Worm (Caenorhabditis elegans) whole organism, late embryonic: ENCODE results near the gene R04F11.5.

Experiments used
- C08G9.2 ChIP-seq: sonication (generic microtip); optimal IDR thresholded peaks from 2 replicates; lab custom pipeline; 2016; ENCODE audit warnings: mild to moderate bottlenecking, missing genetic modification characterization, moderate library complexity, missing compliant biosample characterization
- C38D4.7 ChIP-seq: fragments of 200-800 bp; sonication (Bioruptor generic); optimal IDR thresholded peaks from 2 replicates; lab custom pipeline; 2018; ENCODE audit warnings: mild to moderate bottlenecking, missing genetic modification characterization, moderate library complexity, missing compliant biosample characterization
- F13H6.1 ChIP-seq: sonication (generic microtip); optimal IDR thresholded peaks from 2 replicates; lab custom pipeline; 2016; ENCODE audit warnings: missing genetic modification characterization, missing compliant biosample characterization
- K02D7.2 ChIP-seq: sonication (generic microtip); optimal IDR thresholded peaks from 2 replicates; lab custom pipeline; 2017; ENCODE audit warnings: mild to moderate bottlenecking, missing genetic modification characterization, missing compliant biosample characterization
- K09A11.1 ChIP-seq: sonication (generic microtip); optimal IDR thresholded peaks from 2 replicates; lab custom pipeline; 2017; ENCODE audit warnings: antibody characterized with exemption, mild to moderate bottlenecking, missing genetic modification characterization, missing compliant biosample characterization; ENCODE audit not compliant: insufficient read depth
- Y22D7AL.16 ChIP-seq: sonication (generic microtip); optimal IDR thresholded peaks from 2 replicates; lab custom pipeline; 2016; ENCODE audit warnings: missing genetic modification characterization, missing compliant biosample characterization
- ahr-1 ChIP-seq: sonication (generic microtip); optimal IDR thresholded peaks from 2 replicates; lab custom pipeline; 2016; ENCODE audit warnings: missing genetic modification characterization, missing compliant biosample characterization
- ama-1 ChIP-seq: fragments of 150-350 bp; optimal IDR thresholded peaks from 2 replicates; lab custom pipeline; 2014
- ceh-18 ChIP-seq: sonication (generic microtip); optimal IDR thresholded peaks from 2 replicates; lab custom pipeline; 2016; ENCODE audit warnings: missing genetic modification characterization, missing compliant biosample characterization
- ceh-19 ChIP-seq: fragments of 200-800 bp; sonication (Bioruptor generic); optimal IDR thresholded peaks from 2 replicates; lab custom pipeline; 2018; ENCODE audit warnings: mild to moderate bottlenecking, missing genetic modification characterization, missing compliant biosample characterization
- ceh-2 ChIP-seq: sonication (generic microtip); optimal IDR thresholded peaks from 2 replicates; lab custom pipeline; 2016; ENCODE audit warnings: missing genotype, missing genetic modification characterization, missing compliant biosample characterization
- ceh-24 ChIP-seq: sonication (generic microtip); optimal IDR thresholded peaks from 2 replicates; lab custom pipeline; 2016; ENCODE audit warnings: mild to moderate bottlenecking, missing genetic modification characterization, missing compliant biosample characterization
- ceh-31 ChIP-seq: sonication (generic microtip); optimal IDR thresholded peaks from 2 replicates; lab custom pipeline; 2016; ENCODE audit warnings: missing genetic modification characterization, missing compliant biosample characterization
- ceh-45 ChIP-seq: fragments of 200-800 bp; sonication (Bioruptor generic); IDR thresholded peaks from 2 replicates; pipeline ENCODE4 v1.3.6; 2022; ENCODE audit warnings: missing genetic modification reagents, missing genetic modification characterization, missing compliant biosample characterization
- ceh-48 ChIP-seq: sonication (generic microtip); optimal IDR thresholded peaks from 2 replicates; lab custom pipeline; 2016; ENCODE audit warnings: missing genetic modification characterization, inconsistent platforms, missing compliant biosample characterization
- ceh-6 ChIP-seq: fragments of 200-800 bp; sonication (Bioruptor generic); optimal IDR thresholded peaks from 2 replicates; lab custom pipeline; 2018; ENCODE audit warnings: mild to moderate bottlenecking, missing genetic modification characterization, missing compliant biosample characterization
- ceh-9 ChIP-seq: sonication (generic microtip); optimal IDR thresholded peaks from 2 replicates; lab custom pipeline; 2016; ENCODE audit warnings: mild to moderate bottlenecking, missing genetic modification characterization, inconsistent platforms, missing compliant biosample characterization
- dve-1 ChIP-seq: sonication (generic microtip); optimal IDR thresholded peaks from 2 replicates; lab custom pipeline; 2017; ENCODE audit warnings: antibody characterized with exemption, mild to moderate bottlenecking, missing genetic modification characterization, missing compliant biosample characterization
- elt-2 ChIP-seq: sonication (generic microtip); optimal IDR thresholded peaks from 2 replicates; lab custom pipeline; 2016; ENCODE audit warnings: missing genetic modification reagents, missing genetic modification characterization, missing compliant biosample characterization
- elt-4 ChIP-seq: sonication (generic microtip); optimal IDR thresholded peaks from 2 replicates; lab custom pipeline; 2016; ENCODE audit warnings: missing genetic modification characterization, missing compliant biosample characterization
- ets-4 ChIP-seq: sonication (generic microtip); optimal IDR thresholded peaks from 2 replicates; lab custom pipeline; 2016; ENCODE audit warnings: missing genetic modification characterization, missing compliant biosample characterization
- fax-1 ChIP-seq: sonication (generic microtip); optimal IDR thresholded peaks from 2 replicates; lab custom pipeline; 2016; ENCODE audit warnings: missing genotype, missing genetic modification characterization, missing compliant biosample characterization
- gmeb-2 ChIP-seq: sonication (generic microtip); optimal IDR thresholded peaks from 2 replicates; lab custom pipeline; 2016; ENCODE audit warnings: missing genetic modification characterization, inconsistent platforms, missing compliant biosample characterization
- hlh-13 ChIP-seq: fragments of 200-800 bp; sonication (Bioruptor generic); optimal IDR thresholded peaks from 2 replicates; lab custom pipeline; 2018; ENCODE audit warnings: mild to moderate bottlenecking, missing genetic modification characterization, missing compliant biosample characterization
- hlh-15 ChIP-seq: sonication (generic microtip); optimal IDR thresholded peaks from 2 replicates; lab custom pipeline; 2016; ENCODE audit warnings: missing genetic modification characterization, missing compliant biosample characterization
- hlh-30 ChIP-seq: sonication (generic microtip); optimal IDR thresholded peaks from 2 replicates; lab custom pipeline; 2017; ENCODE audit warnings: antibody characterized with exemption, missing genetic modification characterization, missing compliant biosample characterization; ENCODE audit not compliant: insufficient read depth
- hlh-6 ChIP-seq: sonication (generic microtip); optimal IDR thresholded peaks from 2 replicates; lab custom pipeline; 2016; ENCODE audit warnings: missing genotype, missing genetic modification characterization, missing compliant biosample characterization
- lim-6 ChIP-seq: sonication (generic microtip); optimal IDR thresholded peaks from 2 replicates; lab custom pipeline; 2016; ENCODE audit warnings: missing genetic modification characterization, missing compliant biosample characterization
- mec-3 ChIP-seq: sonication (generic microtip); optimal IDR thresholded peaks from 2 replicates; lab custom pipeline; 2016; ENCODE audit warnings: borderline replicate concordance, missing genetic modification characterization, missing compliant biosample characterization
- nfya-1 ChIP-seq: sonication (generic microtip); optimal IDR thresholded peaks from 2 replicates; lab custom pipeline; 2017; ENCODE audit warnings: missing genetic modification characterization, mild to moderate bottlenecking, missing compliant biosample characterization, antibody characterized with exemption, moderate library complexity
- nhr-11 ChIP-seq: fragments of 150-350 bp; optimal IDR thresholded peaks from 2 replicates; lab custom pipeline; 2014; ENCODE audit warnings: missing biosample characterization, missing genetic modification characterization
- nhr-232 ChIP-seq: sonication (generic microtip); optimal IDR thresholded peaks from 2 replicates; lab custom pipeline; 2016; ENCODE audit warnings: missing genetic modification characterization, missing compliant biosample characterization
- npax-4 ChIP-seq: sonication (generic microtip); optimal IDR thresholded peaks from 2 replicates; lab custom pipeline; 2016; ENCODE audit warnings: missing genetic modification characterization, missing compliant biosample characterization
- odd-2 ChIP-seq: sonication (generic microtip); optimal IDR thresholded peaks from 2 replicates; lab custom pipeline; 2017; ENCODE audit warnings: antibody characterized with exemption, mild to moderate bottlenecking, missing genetic modification characterization, missing compliant biosample characterization
- pag-3 ChIP-seq: sonication (generic microtip); optimal IDR thresholded peaks from 2 replicates; lab custom pipeline; 2016; ENCODE audit warnings: missing compliant biosample characterization, missing genetic modification characterization, borderline replicate concordance
- pat-9 ChIP-seq: fragments of 200-800 bp; sonication (Bioruptor generic); optimal IDR thresholded peaks from 2 replicates; lab custom pipeline; 2018; ENCODE audit warnings: mild to moderate bottlenecking, missing genetic modification characterization, moderate library complexity, missing compliant biosample characterization
- pax-1 ChIP-seq: fragments of 150-350 bp; optimal IDR thresholded peaks from 2 replicates; lab custom pipeline; 2014; ENCODE audit warnings: missing biosample characterization, missing genetic modification characterization
- pros-1 ChIP-seq: fragments of 150-350 bp; optimal IDR thresholded peaks from 2 replicates; lab custom pipeline; 2014; ENCODE audit warnings: missing biosample characterization, missing genetic modification reagents, missing genetic modification characterization
- ref-2 ChIP-seq: sonication (generic microtip); optimal IDR thresholded peaks from 2 replicates; lab custom pipeline; 2016; ENCODE audit warnings: missing genetic modification characterization, missing compliant biosample characterization
- rnt-1 ChIP-seq: sonication (generic microtip); optimal IDR thresholded peaks from 2 replicates; lab custom pipeline; 2016; ENCODE audit warnings: missing genetic modification characterization, missing compliant biosample characterization
- sdc-2 ChIP-seq: sonication (generic microtip); optimal IDR thresholded peaks from 2 replicates; lab custom pipeline; 2016; ENCODE audit warnings: missing genotype, missing genetic modification characterization, missing compliant biosample characterization
- sox-2 ChIP-seq: fragments of 200-800 bp; sonication (Bioruptor generic); IDR thresholded peaks from 2 replicates; pipeline ENCODE4 v1.3.6; 2022; ENCODE audit warnings: missing genetic modification reagents, missing genetic modification characterization, missing compliant biosample characterization
- sox-4 ChIP-seq: sonication (generic microtip); optimal IDR thresholded peaks from 2 replicates; lab custom pipeline; 2017; ENCODE audit warnings: mild to moderate bottlenecking, missing genetic modification characterization, inconsistent platforms, missing compliant biosample characterization
- tbx-2 ChIP-seq: sonication (generic microtip); optimal IDR thresholded peaks from 2 replicates; lab custom pipeline; 2016; ENCODE audit warnings: missing genetic modification characterization, missing compliant biosample characterization
- tbx-7 ChIP-seq: sonication (generic microtip); optimal IDR thresholded peaks from 2 replicates; lab custom pipeline; 2016; ENCODE audit warnings: missing genotype, missing genetic modification characterization, missing compliant biosample characterization
- ttx-3 ChIP-seq: sonication (generic microtip); optimal IDR thresholded peaks from 2 replicates; lab custom pipeline; 2016; ENCODE audit warnings: missing genetic modification reagents, missing genetic modification characterization, missing compliant biosample characterization
- unc-3 ChIP-seq, 2 experiments: fragments of 200-800 bp in 1 of 2; sonication (Bioruptor generic) in 1 of 2; sonication (generic microtip) in 1 of 2; conservative IDR thresholded peaks in 1 of 2; optimal IDR thresholded peaks in 1 of 2; 2 replicates each; pipeline versions ENCODE4 v1.3.6 to Lab custom; 2016 to 2022; ENCODE audit warnings: missing compliant biosample characterization in 2 of 2, missing genetic modification characterization in 2 of 2, missing genetic modification reagents in 1 of 2
- unc-42 ChIP-seq: sonication (generic microtip); optimal IDR thresholded peaks from 2 replicates; lab custom pipeline; 2016; ENCODE audit warnings: missing genotype, missing genetic modification characterization, missing compliant biosample characterization
- unc-55 ChIP-seq: sonication (generic microtip); optimal IDR thresholded peaks from 2 replicates; lab custom pipeline; 2017; ENCODE audit warnings: missing biosample characterization, missing genetic modification reagents, missing genetic modification characterization
- zip-5 ChIP-seq: sonication (generic microtip); optimal IDR thresholded peaks from 2 replicates; lab custom pipeline; 2016; ENCODE audit warnings: missing genetic modification characterization, missing compliant biosample characterization
- ztf-16 ChIP-seq: sonication (generic microtip); optimal IDR thresholded peaks from 2 replicates; lab custom pipeline; 2017; ENCODE audit warnings: missing genetic modification characterization, missing compliant biosample characterization

The R04F11.5 gene

ce11 chrV:12343419-12343969 is 25.7 kb upstream of the R04F11.5 start, which contains the start of gene tomm-20 (continued):
- TF ChIP-seq odd-2 (no peak), pros-1 (tag; lab: Kevin White, UChicago) (no peak), hlh-13 (GFP tag; lab: Kevin White, UChicago) (peak; percentile 29), hlh-6 (tag; lab: Kevin White, UChicago) (no peak), ceh-6 (GFP tag; lab: Kevin White, UChicago) (peak; percentile 28), F13H6.1 (tag; lab: Kevin White, UChicago) (peak; percentile 27), hlh-15 (tag; lab: Kevin White, UChicago) (no peak), pat-9 (tag; lab: Kevin White, UChicago) (peak; percentile 39), C08G9.2 (tag; lab: Kevin White, UChicago) (peak; percentile 38), ahr-1 (tag; lab: Kevin White, UChicago) (peak; percentile 33), ama-1 (lab: Kevin White, UChicago) (no peak), pax-1 (tag; lab: Kevin White, UChicago) (no peak), lim-6 (tag; lab: Kevin White, UChicago) (no peak), pag-3 (tag; lab: Kevin White, UChicago) (no peak), ceh-48 (peak; percentile 42), ceh-2 (tag; lab: Kevin White, UChicago) (peak; percentile 25), sox-2 (GFP tag; lab: Robert Waterston, UW) (no peak), fax-1 (tag; lab: Kevin White, UChicago) (peak; percentile 57), ceh-19 (GFP tag; lab: Kevin White, UChicago) (peak; percentile 58), tbx-7 (tag; lab: Kevin White, UChicago) (no peak), ceh-18 (tag; lab: Kevin White, UChicago) (peak; percentile 41), sox-4 (tag; lab: Kevin White, UChicago) (peak; percentile 18), mec-3 (tag; lab: Kevin White, UChicago) (no peak), zip-5 (tag; lab: Kevin White, UChicago) (peak; percentile 16), npax-4 (no peak), ref-2 (tag; lab: Kevin White, UChicago) (no peak), ceh-31 (tag; lab: Kevin White, UChicago) (peak; percentile 59), elt-4 (no peak), rnt-1 (tag; lab: Kevin White, UChicago) (peak; percentile 48), unc-3 (GFP tag; conservative IDR thresholded peaks at IDR 0.05; lab: Robert Waterston, UW) (no peak), unc-3 (tag; optimal IDR thresholded peaks at IDR 0.05; lab: Kevin White, UChicago) (no peak), unc-42 (tag; lab: Kevin White, UChicago) (peak; percentile 63), tbx-2 (peak; percentile 80), unc-55 (peak; percentile 3), Y22D7AL.16 (tag; lab: Kevin White, UChicago) (peak; percentile 22), ttx-3 (tag; lab: Kevin White, UChicago) (no peak), ztf-16 (peak; percentile 58), K02D7.2 (tag; lab: Kevin White, UChicago) (no peak), nhr-11 (tag; lab: Kevin White, UChicago) (no peak), gmeb-2 (tag; lab: Kevin White, UChicago) (peak; percentile 31), K09A11.1 (tag; lab: Kevin White, UChicago) (no peak), sdc-2 (tag; lab: Kevin White, UChicago) (no peak), C38D4.7 (GFP tag; lab: Kevin White, UChicago) (peak; percentile 43), hlh-30 (tag; lab: Kevin White, UChicago) (peak; percentile 25), ceh-24 (tag; lab: Kevin White, UChicago) (no peak), ets-4 (tag; lab: Kevin White, UChicago) (no peak), ceh-45 (GFP tag; lab: Robert Waterston, UW) (no peak), ceh-9 (no peak), nhr-232 (tag; lab: Kevin White, UChicago) (peak; percentile 11), dve-1 (tag; lab: Kevin White, UChicago) (peak; percentile 69), elt-2 (peak; percentile 84), nfya-1 (tag; lab: Kevin White, UChicago) (peak; percentile 80)
